Worm (Caenorhabditis elegans) whole organism, L1 larva: ENCODE measurements around the gene Y42H9AR.2.

Source experiments
- elt-2 ChIP-seq: sonication (generic microtip); optimal IDR thresholded peaks from 2 replicates; lab custom pipeline; 2016; ENCODE audit warnings: missing genetic modification characterization, mild to moderate bottlenecking, inconsistent platforms, missing compliant biosample characterization, missing genetic modification reagents
- jun-1 ChIP-seq: fragments of 150-350 bp; optimal IDR thresholded peaks from 2 replicates; lab custom pipeline; 2014; ENCODE audit warnings: missing biosample characterization, missing genetic modification reagents, missing genetic modification characterization
- lin-35 ChIP-seq, 2 experiments: fragments of 150-350 bp; optimal IDR thresholded peaks; 2 replicates each; lab custom pipeline; 2014; ENCODE audit warnings: missing biosample characterization in 2 of 2, missing genetic modification characterization in 2 of 2, missing genetic modification reagents in 2 of 2

ce11 chrIV:8062359-8062758 is 37.3 kb upstream of the Y42H9AR.2 start, which contains the start of gene sax-7:
- TF ChIP-seq jun-1 (tag; lab: Kevin White, UChicago) (no peak), lin-35 (GFP tag; optimal IDR thresholded peaks at IDR 0.05; lab: Kevin White, UChicago) (no peak), elt-2 (no peak)
